Worm (Caenorhabditis elegans) whole organism, L1 larva: Measurements from ENCODE around the gene T08G5.3.

Experiments
- ama-1 ChIP-seq: fragments of 150-350 bp; optimal IDR thresholded peaks from 2 replicates; lab custom pipeline; 2014
- dsc-1 ChIP-seq: sonication (generic microtip); optimal IDR thresholded peaks from 2 replicates; lab custom pipeline; 2016; ENCODE audit warnings: mild to moderate bottlenecking, missing genetic modification characterization, missing compliant biosample characterization
- elt-2 ChIP-seq: sonication (generic microtip); optimal IDR thresholded peaks from 2 replicates; lab custom pipeline; 2016; ENCODE audit warnings: missing genetic modification characterization, mild to moderate bottlenecking, inconsistent platforms, missing compliant biosample characterization, missing genetic modification reagents
- jun-1 ChIP-seq: fragments of 150-350 bp; optimal IDR thresholded peaks from 2 replicates; lab custom pipeline; 2014; ENCODE audit warnings: missing biosample characterization, missing genetic modification reagents, missing genetic modification characterization
- lin-15B ChIP-seq: fragments of 150-350 bp; sonication (generic microtip); optimal IDR thresholded peaks from 3 replicates; lab custom pipeline; 2014; ENCODE audit warnings: missing biosample characterization, missing genetic modification characterization
- nhr-19 ChIP-seq: fragments of 200-800 bp; sonication (Bioruptor generic); conservative IDR thresholded peaks from 2 replicates; pipeline ENCODE4 v1.3.6; 2022; ENCODE audit warnings: missing genetic modification characterization, missing compliant biosample characterization
- rnt-1 ChIP-seq: sonication (generic microtip); optimal IDR thresholded peaks from 2 replicates; lab custom pipeline; 2016; ENCODE audit warnings: mild to moderate bottlenecking, missing genetic modification characterization, moderate library complexity, missing compliant biosample characterization
- ztf-11 ChIP-seq, 2 experiments: sonication (generic microtip); optimal IDR thresholded peaks; 2 replicates each; lab custom pipeline; 2016 to 2017; ENCODE audit warnings: missing genetic modification characterization in 2 of 2, missing biosample characterization in 1 of 2, missing compliant biosample characterization in 1 of 2

ce11 chrV:14010021-14010420 is 17.3 kb downstream of the T08G5.3 start:
- TF ChIP-seq jun-1 (tag; lab: Kevin White, UChicago) (no peak), ama-1 (lab: Kevin White, UChicago) (no peak), nhr-19 (no peak), rnt-1 (no peak), lin-15B (no peak), elt-2 (tag; lab: Kevin White, UChicago) (no peak), ztf-11 (tag; optimal IDR thresholded peaks at IDR 0.05; lab: Kevin White, UChicago) (no peak), dsc-1 (tag; lab: Kevin White, UChicago) (no peak)
